Worm (Caenorhabditis elegans) whole organism, L3 larva: ENCODE data around the gene M01D1.12.
"Not testable (repeated sequence)": the region's sequence is repeated elsewhere in the genome, so short reads cannot be mapped to it uniquely, and the experiment has no call there.

Experiments
- ceh-16 ChIP-seq: sonication (generic microtip); optimal IDR thresholded peaks from 2 replicates; lab custom pipeline; 2017; ENCODE audit warnings: missing biosample characterization, missing genetic modification characterization
- ceh-28 ChIP-seq: fragments of 150-350 bp; optimal IDR thresholded peaks from 2 replicates; lab custom pipeline; 2014; ENCODE audit warnings: missing biosample characterization, missing genetic modification reagents, missing genetic modification characterization
- ceh-82 ChIP-seq: fragments of 150-350 bp; optimal IDR thresholded peaks from 2 replicates; lab custom pipeline; 2014; ENCODE audit warnings: missing biosample characterization, missing genetic modification characterization
- ceh-9 ChIP-seq: sonication (generic microtip); optimal IDR thresholded peaks from 2 replicates; lab custom pipeline; 2018; ENCODE audit warnings: missing biosample characterization, missing genetic modification characterization
- daf-12 ChIP-seq: fragments of 150-350 bp; optimal IDR thresholded peaks from 2 replicates; lab custom pipeline; 2014; ENCODE audit warnings: missing biosample characterization, missing genetic modification reagents, missing genetic modification characterization
- elt-1 ChIP-seq: fragments of 150-350 bp; optimal IDR thresholded peaks from 2 replicates; lab custom pipeline; 2014; ENCODE audit warnings: missing biosample characterization, missing genetic modification characterization
- elt-2 ChIP-seq: sonication (generic microtip); optimal IDR thresholded peaks from 2 replicates; lab custom pipeline; 2016; ENCODE audit warnings: missing genetic modification reagents, mild to moderate bottlenecking, missing genetic modification characterization, missing compliant biosample characterization
- elt-3 ChIP-seq, 3 experiments: fragments of 150-350 bp in 1 of 3; sonication (generic microtip) in 2 of 3; optimal IDR thresholded peaks; 2 replicates in 2 of 3; 4 replicates in 1 of 3; lab custom pipeline; 2014 to 2017; ENCODE audit warnings: missing biosample characterization in 3 of 3, missing genetic modification characterization in 3 of 3
- eor-1 ChIP-seq, 2 experiments: fragments of 150-350 bp; optimal IDR thresholded peaks; 2 replicates each; lab custom pipeline; 2014 to 2018; ENCODE audit warnings: missing biosample characterization in 2 of 2, missing genetic modification characterization in 2 of 2
- fkh-10 ChIP-seq: sonication (generic microtip); optimal IDR thresholded peaks from 2 replicates; lab custom pipeline; 2017; ENCODE audit warnings: missing biosample characterization, missing genetic modification reagents, missing genetic modification characterization
- fos-1 ChIP-seq: fragments of 150-350 bp; optimal IDR thresholded peaks from 2 replicates; lab custom pipeline; 2014; ENCODE audit warnings: missing biosample characterization, missing genetic modification characterization
- lsy-12 ChIP-seq: sonication (generic microtip); optimal IDR thresholded peaks from 2 replicates; lab custom pipeline; 2016; ENCODE audit warnings: mild to moderate bottlenecking, missing genetic modification characterization, missing compliant biosample characterization
- mdl-1 ChIP-seq: fragments of 150-350 bp; optimal IDR thresholded peaks from 2 replicates; lab custom pipeline; 2014; ENCODE audit warnings: missing biosample characterization, missing genetic modification characterization
- mml-1 ChIP-seq: fragments of 150-350 bp; sonication (generic microtip); optimal IDR thresholded peaks from 3 replicates; lab custom pipeline; 2014; ENCODE audit warnings: missing biosample characterization, missing genetic modification characterization
- nfya-1 ChIP-seq: sonication (generic microtip); optimal IDR thresholded peaks from 2 replicates; lab custom pipeline; 2017; ENCODE audit warnings: missing genetic modification characterization, mild to moderate bottlenecking, missing compliant biosample characterization, antibody characterized with exemption, moderate library complexity; ENCODE audit not compliant: insufficient read depth
- nhr-11 ChIP-seq: fragments of 150-350 bp; optimal IDR thresholded peaks from 2 replicates; lab custom pipeline; 2014; ENCODE audit warnings: missing biosample characterization, missing genetic modification characterization
- nhr-12 ChIP-seq: fragments of 150-350 bp; optimal IDR thresholded peaks from 2 replicates; lab custom pipeline; 2014; ENCODE audit warnings: missing biosample characterization, missing genetic modification characterization
- nhr-23 ChIP-seq: fragments of 150-350 bp; optimal IDR thresholded peaks from 2 replicates; lab custom pipeline; 2014; ENCODE audit warnings: missing biosample characterization, missing genetic modification reagents, missing genetic modification characterization
- nhr-237 ChIP-seq: fragments of 150-350 bp; optimal IDR thresholded peaks from 2 replicates; lab custom pipeline; 2014; ENCODE audit warnings: missing biosample characterization, missing genetic modification characterization
- nhr-25 ChIP-seq: sonication (generic microtip); optimal IDR thresholded peaks from 2 replicates; lab custom pipeline; 2017; ENCODE audit warnings: missing biosample characterization, missing genetic modification characterization
- nhr-28 ChIP-seq: fragments of 150-350 bp; optimal IDR thresholded peaks from 2 replicates; lab custom pipeline; 2014; ENCODE audit warnings: missing biosample characterization, missing genetic modification characterization
- nhr-67 ChIP-seq: fragments of 150-350 bp; optimal IDR thresholded peaks from 2 replicates; lab custom pipeline; 2014; ENCODE audit warnings: missing biosample characterization, missing genetic modification characterization
- nhr-76 ChIP-seq: fragments of 150-350 bp; sonication (generic microtip); optimal IDR thresholded peaks from 5 replicates; lab custom pipeline; 2014; ENCODE audit warnings: missing biosample characterization, missing genetic modification characterization
- nhr-77 ChIP-seq: fragments of 150-350 bp; optimal IDR thresholded peaks from 2 replicates; lab custom pipeline; 2014; ENCODE audit warnings: missing biosample characterization, missing genetic modification characterization
- pqm-1 ChIP-seq: fragments of 150-350 bp; optimal IDR thresholded peaks from 2 replicates; lab custom pipeline; 2017; ENCODE audit warnings: missing biosample characterization, missing genetic modification characterization, inconsistent platforms
- sea-2 ChIP-seq: fragments of 150-350 bp; sonication (generic microtip); optimal IDR thresholded peaks from 4 replicates; lab custom pipeline; 2014; ENCODE audit warnings: missing biosample characterization, missing genetic modification reagents, missing genetic modification characterization
- skn-1 ChIP-seq: fragments of 150-350 bp; optimal IDR thresholded peaks from 2 replicates; lab custom pipeline; 2014; ENCODE audit warnings: missing biosample characterization, missing genetic modification characterization
- snpc-4 ChIP-seq: fragments of 150-350 bp; optimal IDR thresholded peaks from 2 replicates; lab custom pipeline; 2014; ENCODE audit warnings: missing biosample characterization, missing genetic modification characterization
- tbx-2 ChIP-seq: sonication (generic microtip); optimal IDR thresholded peaks from 2 replicates; lab custom pipeline; 2016; ENCODE audit warnings: mild to moderate bottlenecking, missing genetic modification characterization, missing compliant biosample characterization
- zag-1 ChIP-seq: fragments of 150-350 bp; optimal IDR thresholded peaks from 2 replicates; lab custom pipeline; 2014; ENCODE audit warnings: missing biosample characterization, missing genetic modification characterization
- ztf-11 ChIP-seq: fragments of 150-350 bp; optimal IDR thresholded peaks from 2 replicates; lab custom pipeline; 2014; ENCODE audit warnings: missing biosample characterization, missing genetic modification characterization
- ztf-4 ChIP-seq: fragments of 150-350 bp; optimal IDR thresholded peaks from 2 replicates; lab custom pipeline; 2014; ENCODE audit warnings: missing biosample characterization, missing genetic modification characterization

Gene M01D1.12

DNA sequence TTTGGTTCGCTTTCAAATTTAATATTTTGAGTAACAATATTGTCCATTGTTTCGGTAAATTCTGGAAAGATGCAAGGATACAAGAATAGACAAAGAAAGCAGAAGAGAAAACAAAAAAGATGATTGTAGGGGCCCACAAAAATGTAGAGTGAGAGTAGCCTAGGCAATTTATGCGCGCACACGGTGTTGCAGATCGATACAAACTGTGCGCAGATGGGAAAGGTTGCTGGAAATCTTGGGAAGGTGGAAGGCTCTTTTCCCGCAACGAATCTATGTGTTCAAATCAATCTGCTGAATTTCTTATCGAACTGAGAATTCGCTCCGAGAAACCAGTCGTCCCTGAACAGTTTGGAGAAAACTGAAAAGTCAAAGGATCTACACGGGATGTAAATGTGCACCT is 33.9 kb downstream of the M01D1.12 start, which contains the start of gene btb-10:
Gene btb-10 (minus strand): TSS at position 101 of the 400 bp plus-strand sequence.
- TF ChIP-seq pqm-1; ceh-28 (tag; lab: Kevin White, UChicago); sea-2 (GFP tag; lab: Kevin White, UChicago): not testable (repeated sequence)

ce11 chrII:1063926-1064325 is 37.2 kb downstream of the M01D1.12 start:
- no peak for TF ChIP-seq lsy-12 (tag; lab: Kevin White, UChicago)
- TF ChIP-seq elt-2 (tag; lab: Kevin White, UChicago) = peak; percentile 52

- no peak for TF ChIP-seq fos-1 (tag; lab: Kevin White, UChicago)
- no peak for TF ChIP-seq mml-1
- no peak for TF ChIP-seq ztf-4 (tag; lab: Kevin White, UChicago)
- no peak for TF ChIP-seq nhr-28 (tag; lab: Kevin White, UChicago)
- TF ChIP-seq mdl-1 (tag; lab: Kevin White, UChicago) = no peak
- no peak for TF ChIP-seq nhr-67
- no peak for TF ChIP-seq tbx-2 (tag; lab: Kevin White, UChicago)
- TF ChIP-seq ceh-16 (tag; lab: Kevin White, UChicago) = no peak
- TF ChIP-seq ceh-82 (tag; lab: Kevin White, UChicago) = no peak
- TF ChIP-seq ceh-9 = no peak
Measured at ce11 chrII:1066907-1067306, 40.1 kb downstream of the M01D1.12 start, which contains the start of gene K02E7.10. Gene K02E7.10, minus strand, starts transcription at chrII:1067007.

DNA sequence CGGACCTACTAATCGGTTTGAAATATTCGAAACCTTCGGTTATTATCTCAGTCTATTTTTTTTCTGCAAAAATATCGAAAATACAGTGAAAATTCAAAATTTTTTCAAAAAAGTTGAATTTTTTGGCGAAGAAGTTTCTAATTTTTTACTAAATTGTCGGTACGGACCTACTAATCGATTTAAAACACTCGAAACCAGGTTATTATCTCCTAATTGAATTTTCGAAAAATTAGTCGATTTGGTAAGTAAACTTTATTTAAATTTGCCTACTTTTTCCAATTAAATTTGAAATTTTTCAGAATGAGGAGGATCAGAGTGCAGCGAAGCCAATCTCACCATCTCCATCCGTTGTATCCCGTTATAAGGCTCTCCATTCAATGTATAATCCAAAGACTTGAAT is 44.1 kb downstream of the M01D1.12 start, which contains the start of gene K02E7.12:
Gene K02E7.12 (plus strand): TSS at position 301 of the 400 bp plus-strand sequence.
- TF ChIP-seq mml-1 = no peak
- no peak for TF ChIP-seq fkh-10 (GFP tag; lab: Kevin White, UChicago)
- no peak for TF ChIP-seq nhr-67
- no peak for TF ChIP-seq nhr-237 (tag; lab: Kevin White, UChicago)
- no peak for TF ChIP-seq nhr-25
- no peak for TF ChIP-seq zag-1 (tag; lab: Kevin White, UChicago)
- no peak for TF ChIP-seq ztf-4 (tag; lab: Kevin White, UChicago)

ce11 chrII:1071432-1071831 is 44.7 kb downstream of the M01D1.12 start:
- no peak for TF ChIP-seq nhr-77 (tag; lab: Kevin White, UChicago)
- no peak for TF ChIP-seq nhr-11
- TF ChIP-seq fkh-10 (GFP tag; lab: Kevin White, UChicago) = no peak
- TF ChIP-seq daf-12 = no peak
- TF ChIP-seq ztf-11 (tag; lab: Kevin White, UChicago) = no peak
- TF ChIP-seq nfya-1 (tag; lab: Kevin White, UChicago) = no peak
- TF ChIP-seq eor-1 (tag; optimal IDR thresholded peaks at IDR 0.05; lab: Kevin White, UChicago) = no peak
- TF ChIP-seq nhr-76 (tag; lab: Kevin White, UChicago) = no peak
- no peak for TF ChIP-seq elt-3 (tag; optimal IDR thresholded peaks at IDR 0.05; lab: Kevin White, UChicago)
- TF ChIP-seq skn-1 = no peak
- no peak for TF ChIP-seq snpc-4
- no peak for TF ChIP-seq nhr-12 (tag; lab: Kevin White, UChicago)
- TF ChIP-seq nhr-23 (tag; lab: Kevin White, UChicago) = no peak
- TF ChIP-seq, all 47 proteins: peak for 0

DNA sequence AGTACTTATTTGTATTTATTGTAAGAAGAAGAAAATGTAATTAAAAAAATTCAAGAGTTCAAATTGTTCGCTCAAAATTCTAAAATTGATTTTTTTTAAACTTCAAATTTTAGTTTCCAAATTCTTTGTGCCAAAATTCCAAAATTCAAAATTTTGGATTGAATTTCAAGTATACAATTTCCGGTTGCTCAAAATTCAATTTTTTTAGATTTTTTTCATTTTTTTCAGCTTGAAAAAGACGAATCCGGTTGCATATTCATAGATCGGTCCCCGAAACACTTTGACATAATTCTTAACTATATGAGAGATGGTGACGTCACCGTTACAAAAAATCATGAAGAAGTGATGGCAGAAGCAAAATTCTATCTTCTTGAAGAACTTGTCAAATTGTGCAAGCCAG is 45.3 kb downstream of the M01D1.12 start, which contains the start of gene K02E7.4:
Gene K02E7.4 (plus strand): TSS at position 301 of the 400 bp plus-strand sequence.
- TF ChIP-seq fos-1 (tag; lab: Kevin White, UChicago) = no peak
- TF ChIP-seq elt-1 (tag; lab: Kevin White, UChicago) = no peak
- TF ChIP-seq nhr-77 (tag; lab: Kevin White, UChicago) = no peak
- TF ChIP-seq ztf-4 (tag; lab: Kevin White, UChicago) = no peak
- TF ChIP-seq pqm-1 = no peak
- TF ChIP-seq ceh-28 (tag; lab: Kevin White, UChicago) = no peak
